Fruit fly (Drosophila melanogaster) whole organism, adult: ENCODE measurements around the gene AdoR.

ENCODE experiments used
- CG7045 ChIP-seq: fragments of 200-800 bp; sonication (Bioruptor generic); optimal IDR thresholded peaks from 2 replicates; lab custom pipeline; 2017; ENCODE audit warnings: missing biosample characterization, mild to moderate bottlenecking, missing genetic modification characterization
- CG7101 ChIP-seq: fragments of 200-800 bp; sonication (Bioruptor generic); optimal IDR thresholded peaks from 2 replicates; lab custom pipeline; 2018; ENCODE audit warnings: missing biosample characterization, mild to moderate bottlenecking, missing genetic modification characterization, moderate library complexity
- Clk ChIP-seq: fragments of 200-800 bp; sonication (Bioruptor generic); optimal IDR thresholded peaks from 2 replicates; lab custom pipeline; 2017; ENCODE audit warnings: missing biosample characterization, missing genetic modification characterization
- bab1 ChIP-seq: fragments of 200-800 bp; sonication (Bioruptor generic); optimal IDR thresholded peaks from 3 replicates; lab custom pipeline; 2019; ENCODE audit warnings: missing biosample characterization, mild to moderate bottlenecking, missing genetic modification characterization, moderate library complexity
- kay ChIP-seq: fragments of 200-800 bp; sonication (Bioruptor generic); peaks from one replicate; lab custom pipeline; 2016; ENCODE audit warnings: missing biosample characterization, missing genetic modification characterization, borderline replicate concordance

DNA sequence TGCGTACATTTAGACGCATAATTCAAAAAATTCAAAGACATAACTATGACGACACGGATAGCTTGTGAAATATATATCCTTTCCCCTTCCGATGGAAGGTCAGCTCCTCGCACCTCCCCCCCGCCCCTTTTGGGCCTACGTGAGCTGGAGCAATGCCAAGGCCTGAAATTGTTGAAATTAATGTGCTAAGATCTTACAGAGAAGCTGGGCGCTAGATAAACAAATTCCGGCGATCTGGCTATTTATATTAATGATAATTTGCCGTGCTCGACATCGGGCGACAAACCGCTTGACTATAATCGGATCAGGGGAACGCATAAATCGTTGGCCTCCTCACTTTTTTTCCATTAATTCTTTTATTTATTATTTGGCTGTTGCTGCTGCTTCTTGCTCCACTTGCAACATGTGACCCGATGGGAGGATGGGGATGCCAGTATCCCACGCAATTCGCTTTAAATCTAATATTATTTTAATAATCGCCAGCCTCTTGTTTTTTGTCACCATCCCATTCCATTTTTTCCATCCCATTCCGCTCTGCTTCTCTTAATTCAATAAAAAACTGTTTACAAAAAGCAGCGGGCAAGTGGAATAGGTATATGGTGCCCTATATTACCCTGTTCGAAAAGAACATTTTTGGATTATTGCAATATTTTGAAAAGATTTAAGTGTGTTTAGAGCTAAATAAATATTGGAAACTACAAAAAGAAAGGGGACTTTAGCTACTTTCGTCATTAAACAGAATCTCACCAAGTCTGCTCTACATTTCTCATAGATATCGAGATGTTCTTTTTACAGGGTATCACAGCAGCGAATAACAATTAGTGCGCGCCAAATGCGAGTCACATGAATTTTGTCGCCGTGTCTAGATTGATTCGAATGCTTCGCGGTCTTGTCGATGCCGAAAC lies 57.4 kb downstream of the AdoR start:
- TF ChIP-seq CG7045 (GFP tag; lab: Kevin White, UChicago) = no peak
- TF ChIP-seq kay (GFP tag; lab: Kevin White, UChicago) = peak; percentile 54
- no peak for TF ChIP-seq Clk (GFP tag; lab: Kevin White, UChicago)
- TF ChIP-seq bab1 (GFP tag; lab: Kevin White, UChicago) = no peak
- no peak for TF ChIP-seq CG7101 (tag; lab: Kevin White, UChicago)
